Fruit fly (Drosophila melanogaster): Measurements from ENCODE around the gene CG17660.

DNA sequence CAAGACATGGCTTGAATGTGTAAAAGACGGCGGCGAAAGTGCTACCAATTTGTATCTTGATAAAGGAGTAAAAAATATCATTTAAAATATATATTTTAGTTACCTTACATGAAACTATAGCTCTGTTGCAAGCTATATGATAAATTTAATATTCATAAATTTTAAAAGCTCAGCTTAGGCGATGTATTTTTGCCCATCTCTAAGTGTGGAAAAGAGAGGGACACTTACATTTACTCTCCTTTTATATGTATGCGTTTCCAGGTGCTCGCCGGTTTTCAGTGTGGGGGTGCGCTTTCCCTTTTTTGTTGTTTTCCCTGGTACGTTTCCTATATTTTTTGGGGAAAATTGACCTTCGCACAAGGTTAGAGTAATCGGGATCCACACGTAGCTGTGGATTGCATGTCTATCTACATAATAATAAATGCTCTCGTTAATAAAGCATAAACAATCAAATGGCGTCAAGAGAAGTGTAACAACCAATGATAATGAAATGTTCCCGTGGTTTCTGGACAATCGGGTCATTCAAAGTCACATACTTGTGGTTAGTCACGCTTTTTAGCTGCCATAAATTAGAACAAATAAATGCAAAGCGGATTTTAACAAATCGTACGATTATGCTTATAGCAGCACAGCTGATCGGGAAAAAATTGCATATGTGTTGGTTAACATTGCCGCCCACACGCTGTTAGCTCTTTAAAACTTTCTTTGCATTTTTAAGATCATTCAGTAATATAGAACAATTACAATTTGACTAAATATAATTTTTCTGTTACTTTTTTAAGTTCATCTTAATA is 17.8 kb upstream of the CG17660 start:
- no peak for TF ChIP-seq psq (optimal IDR thresholded peaks at IDR 0.05)
- no peak for TF ChIP-seq usp (GFP tag; optimal IDR thresholded peaks at IDR 0.05)
- no peak for TF ChIP-seq EcR (GFP tag; optimal IDR thresholded peaks at IDR 0.05)
- TF ChIP-seq CG8478 (optimal IDR thresholded peaks at IDR 0.05), result no peak
- TF ChIP-seq Dll (optimal IDR thresholded peaks at IDR 0.05), result no peak

Data from whole organism.